Fruit fly (Drosophila melanogaster) whole organism, embryonic: ENCODE measurements around the gene CG8861.

Experiments used
- Adf1 ChIP-seq: fragments of 200-800 bp; sonication (Bioruptor generic); IDR thresholded peaks from 2 replicates; pipeline ENCODE4 v1.3.6; 2022; ENCODE audit warnings: missing biosample characterization, missing genetic modification characterization
- Asciz ChIP-seq: fragments of 200-800 bp; sonication (Bioruptor generic); optimal IDR thresholded peaks from 2 replicates; lab custom pipeline; 2017; ENCODE audit warnings: missing biosample characterization, mild to moderate bottlenecking, missing genetic modification characterization, missing genetic modification reagents
- Atf6 ChIP-seq: fragments of 200-800 bp; sonication (Bioruptor generic); IDR thresholded peaks from 2 replicates; pipeline ENCODE4 v1.3.6; 2022; ENCODE audit warnings: missing biosample characterization, missing genetic modification characterization
- CG10654 ChIP-seq: fragments of 200-800 bp; sonication (Bioruptor generic); optimal IDR thresholded peaks from 2 replicates; lab custom pipeline; 2016; ENCODE audit warnings: missing biosample characterization, missing genetic modification characterization
- CG11247 ChIP-seq: fragments of 200-800 bp; sonication (Bioruptor generic); IDR thresholded peaks from 2 replicates; pipeline ENCODE4 v1.3.6; 2022; ENCODE audit warnings: missing biosample characterization, missing genetic modification characterization
- CG12071 ChIP-seq: fragments of 200-800 bp; sonication (Bioruptor generic); optimal IDR thresholded peaks from 3 replicates; lab custom pipeline; 2018; ENCODE audit warnings: missing biosample characterization, mild to moderate bottlenecking, missing genetic modification characterization
- CG12219 ChIP-seq: fragments of 200-800 bp; sonication (Bioruptor generic); optimal IDR thresholded peaks from 3 replicates; lab custom pipeline; 2018; ENCODE audit warnings: missing biosample characterization, mild to moderate bottlenecking, missing genetic modification characterization
- CG12769 ChIP-seq: fragments of 200-800 bp; sonication (Bioruptor generic); optimal IDR thresholded peaks from 2 replicates; lab custom pipeline; 2019; ENCODE audit warnings: missing biosample characterization, mild to moderate bottlenecking, missing genetic modification characterization, moderate library complexity
- CG12942 ChIP-seq: fragments of 200-800 bp; sonication (Bioruptor generic); optimal IDR thresholded peaks from 3 replicates; lab custom pipeline; 2016; ENCODE audit warnings: missing biosample characterization, missing genetic modification characterization
- CG13287 ChIP-seq: fragments of 200-800 bp; sonication (Bioruptor generic); IDR thresholded peaks from 2 replicates; pipeline ENCODE4 v1.3.6; 2022; ENCODE audit warnings: missing biosample characterization, missing genetic modification characterization; ENCODE audit not compliant: partially characterized antibody
- CG15011 ChIP-seq: fragments of 200-800 bp; sonication (Bioruptor generic); optimal IDR thresholded peaks from 3 replicates; lab custom pipeline; 2018; ENCODE audit warnings: missing biosample characterization, mild to moderate bottlenecking, missing genetic modification characterization
- CG1647 ChIP-seq: fragments of 200-800 bp; sonication (Bioruptor generic); optimal IDR thresholded peaks from 3 replicates; lab custom pipeline; 2016; ENCODE audit warnings: missing biosample characterization, missing genetic modification characterization
- CG17359 ChIP-seq: fragments of 200-800 bp; sonication (Bioruptor generic); optimal IDR thresholded peaks from 3 replicates; lab custom pipeline; 2018; ENCODE audit warnings: missing biosample characterization, mild to moderate bottlenecking, missing genetic modification characterization, moderate library complexity
- CG17385 ChIP-seq: fragments of 200-800 bp; sonication (Bioruptor generic); optimal IDR thresholded peaks from 3 replicates; lab custom pipeline; 2018; ENCODE audit warnings: missing biosample characterization, mild to moderate bottlenecking, missing genetic modification characterization
- CG2120 ChIP-seq: fragments of 200-800 bp; sonication (Bioruptor generic); optimal IDR thresholded peaks from 3 replicates; lab custom pipeline; 2016; ENCODE audit warnings: missing biosample characterization, missing genetic modification characterization
- CG2202 ChIP-seq: fragments of 200-800 bp; sonication (Bioruptor generic); optimal IDR thresholded peaks from 2 replicates; lab custom pipeline; 2018; ENCODE audit warnings: missing biosample characterization, mild to moderate bottlenecking, missing genetic modification characterization
- CG30403 ChIP-seq: fragments of 200-800 bp; sonication (Bioruptor generic); optimal IDR thresholded peaks from 3 replicates; lab custom pipeline; 2016; ENCODE audit warnings: missing biosample characterization, missing genetic modification characterization
- CG32532 ChIP-seq: fragments of 200-800 bp; sonication (Bioruptor generic); IDR thresholded peaks from 2 replicates; pipeline ENCODE4 v1.3.6; 2022; ENCODE audit warnings: missing biosample characterization, missing genetic modification characterization
- CG34422 ChIP-seq: fragments of 200-800 bp; sonication (Bioruptor generic); IDR thresholded peaks from 3 replicates; pipeline ENCODE4 v1.3.6; 2022; ENCODE audit warnings: missing biosample characterization, missing genetic modification characterization
- CG3995 ChIP-seq: fragments of 200-800 bp; sonication (Bioruptor generic); optimal IDR thresholded peaks from 3 replicates; lab custom pipeline; 2016; ENCODE audit warnings: missing biosample characterization, missing genetic modification characterization
- CG4328 ChIP-seq: fragments of 200-800 bp; sonication (Bioruptor generic); optimal IDR thresholded peaks from 3 replicates; lab custom pipeline; 2017; ENCODE audit warnings: missing biosample characterization, missing genetic modification reagents, missing genetic modification characterization
- CG4424 ChIP-seq: fragments of 200-800 bp; sonication (Bioruptor generic); optimal IDR thresholded peaks from 3 replicates; lab custom pipeline; 2016; ENCODE audit warnings: missing biosample characterization, missing genetic modification characterization
- CG6813 ChIP-seq: fragments of 200-800 bp; sonication (Bioruptor generic); optimal IDR thresholded peaks from 2 replicates; lab custom pipeline; 2017; ENCODE audit warnings: missing biosample characterization, missing genetic modification characterization, mild to moderate bottlenecking, moderate library complexity, missing genetic modification reagents
- CG9727 ChIP-seq: fragments of 200-800 bp; sonication (Bioruptor generic); optimal IDR thresholded peaks from 3 replicates; lab custom pipeline; 2017; ENCODE audit warnings: missing biosample characterization, mild to moderate bottlenecking, missing genetic modification characterization
- CrebB ChIP-seq: fragments of 200-800 bp; sonication (Bioruptor generic); optimal IDR thresholded peaks from 3 replicates; lab custom pipeline; 2018; ENCODE audit warnings: missing biosample characterization, mild to moderate bottlenecking, missing genetic modification characterization
- D19A ChIP-seq: fragments of 200-800 bp; optimal IDR thresholded peaks from 3 replicates; lab custom pipeline; 2019; ENCODE audit warnings: missing biosample characterization, mild to moderate bottlenecking, missing genetic modification characterization, moderate library complexity
- Fer1 ChIP-seq: fragments of 200-800 bp; sonication (Bioruptor generic); optimal IDR thresholded peaks from 2 replicates; lab custom pipeline; 2017; ENCODE audit warnings: missing biosample characterization, mild to moderate bottlenecking, missing genetic modification characterization
- MESR4 ChIP-seq: fragments of 200-800 bp; sonication (Bioruptor generic); optimal IDR thresholded peaks from 2 replicates; lab custom pipeline; 2018; ENCODE audit warnings: missing biosample characterization, mild to moderate bottlenecking, missing genetic modification characterization, moderate library complexity
- Nf-YB ChIP-seq: fragments of 200-800 bp; sonication (Bioruptor generic); optimal IDR thresholded peaks from 3 replicates; lab custom pipeline; 2019; ENCODE audit warnings: missing biosample characterization, mild to moderate bottlenecking, missing genetic modification characterization, moderate library complexity
- Pdp1 ChIP-seq, 2 experiments: fragments of 200-800 bp; sonication (Bioruptor generic); optimal IDR thresholded peaks; 3 replicates each; lab custom pipeline; 2016; ENCODE audit warnings: missing biosample characterization in 2 of 2, missing genetic modification characterization in 2 of 2, mild to moderate bottlenecking in 1 of 2, moderate library complexity in 1 of 2
- Rx ChIP-seq: fragments of 200-800 bp; sonication (Bioruptor generic); IDR thresholded peaks from 2 replicates; pipeline ENCODE4 v1.3.6; 2022; ENCODE audit warnings: missing biosample characterization, missing genetic modification characterization
- Six4 ChIP-seq: fragments of 200-800 bp; sonication (Bioruptor generic); optimal IDR thresholded peaks from 2 replicates; lab custom pipeline; 2016; ENCODE audit warnings: missing biosample characterization, missing genetic modification characterization
- Xrp1 ChIP-seq: fragments of 200-800 bp; sonication (Bioruptor generic); IDR thresholded peaks from 2 replicates; pipeline ENCODE4 v1.3.6; 2022; ENCODE audit warnings: missing biosample characterization, missing genetic modification characterization
- ac ChIP-seq: fragments of 200-800 bp; sonication (Bioruptor generic); optimal IDR thresholded peaks from 3 replicates; lab custom pipeline; 2017; ENCODE audit warnings: missing biosample characterization, mild to moderate bottlenecking, missing genetic modification characterization
- chinmo ChIP-seq: fragments of 200-800 bp; sonication (Bioruptor generic); IDR thresholded peaks from 4 replicates; pipeline ENCODE4 v1.3.6; 2022; ENCODE audit warnings: missing biosample characterization, missing genetic modification characterization; ENCODE audit not compliant: partially characterized antibody
- croc ChIP-seq: fragments of 200-800 bp; sonication (Bioruptor generic); conservative IDR thresholded peaks from 3 replicates; pipeline ENCODE4 v1.3.6; 2022; ENCODE audit warnings: missing biosample characterization, missing genetic modification characterization
- cwo ChIP-seq: fragments of 200-800 bp; sonication (Bioruptor generic); optimal IDR thresholded peaks from 3 replicates; lab custom pipeline; 2017; ENCODE audit warnings: missing biosample characterization, missing genetic modification characterization, mild to moderate bottlenecking, moderate library complexity, missing genetic modification reagents
- ewg ChIP-seq: fragments of 200-800 bp; sonication (Bioruptor generic); optimal IDR thresholded peaks from 3 replicates; lab custom pipeline; 2017; ENCODE audit warnings: mild to moderate bottlenecking, missing biosample characterization, missing genetic modification reagents, missing genetic modification characterization
- gfzf ChIP-seq: fragments of 200-800 bp; sonication (Bioruptor generic); optimal IDR thresholded peaks from 2 replicates; lab custom pipeline; 2016; ENCODE audit warnings: missing biosample characterization, mild to moderate bottlenecking, missing genetic modification characterization, moderate library complexity
- hkb ChIP-seq, 2 experiments: fragments of 200-800 bp in 1 of 2; fragments of >200 bp in 1 of 2; sonication (Bioruptor generic) in 1 of 2; IDR thresholded peaks in 1 of 2; optimal IDR thresholded peaks in 1 of 2; 2 replicates each; pipeline versions ENCODE4 v1.3.6 to Lab custom; 2017 to 2022; ENCODE audit warnings: missing biosample characterization in 1 of 2, missing genetic modification characterization in 1 of 2
- kni ChIP-seq: fragments of 200-800 bp; sonication (Bioruptor generic); optimal IDR thresholded peaks from 3 replicates; lab custom pipeline; 2017; ENCODE audit warnings: mild to moderate bottlenecking, missing biosample characterization, missing genetic modification reagents, missing genetic modification characterization
- knrl ChIP-seq: fragments of 200-800 bp; sonication (Bioruptor generic); IDR thresholded peaks from 3 replicates; pipeline ENCODE4 v1.3.6; 2022; ENCODE audit warnings: missing biosample characterization, missing genetic modification characterization; ENCODE audit not compliant: partially characterized antibody
- ranshi ChIP-seq: fragments of 200-800 bp; sonication (Bioruptor generic); IDR thresholded peaks from 2 replicates; pipeline ENCODE4 v1.3.6; 2022; ENCODE audit warnings: missing biosample characterization, missing genetic modification characterization
- salm ChIP-seq: fragments of 200-800 bp; sonication (Bioruptor generic); optimal IDR thresholded peaks from 2 replicates; lab custom pipeline; 2018; ENCODE audit warnings: missing biosample characterization, mild to moderate bottlenecking, missing genetic modification characterization
- sqz ChIP-seq: fragments of 200-800 bp; sonication (Bioruptor generic); optimal IDR thresholded peaks from 3 replicates; lab custom pipeline; 2018; ENCODE audit warnings: missing biosample characterization, mild to moderate bottlenecking, missing genetic modification characterization
- sr ChIP-seq: fragments of 200-800 bp; sonication (Bioruptor generic); IDR thresholded peaks from 3 replicates; pipeline ENCODE4 v1.3.6; 2022; ENCODE audit warnings: missing biosample characterization, missing genetic modification characterization
- stwl ChIP-seq: fragments of 200-800 bp; sonication (Bioruptor generic); optimal IDR thresholded peaks from 3 replicates; lab custom pipeline; 2018; ENCODE audit warnings: missing biosample characterization, mild to moderate bottlenecking, missing genetic modification characterization, moderate library complexity
- sug ChIP-seq: fragments of 200-800 bp; optimal IDR thresholded peaks from 2 replicates; lab custom pipeline; 2019; ENCODE audit warnings: missing biosample characterization, mild to moderate bottlenecking, missing genetic modification characterization, moderate library complexity

Gene CG8861

DNA sequence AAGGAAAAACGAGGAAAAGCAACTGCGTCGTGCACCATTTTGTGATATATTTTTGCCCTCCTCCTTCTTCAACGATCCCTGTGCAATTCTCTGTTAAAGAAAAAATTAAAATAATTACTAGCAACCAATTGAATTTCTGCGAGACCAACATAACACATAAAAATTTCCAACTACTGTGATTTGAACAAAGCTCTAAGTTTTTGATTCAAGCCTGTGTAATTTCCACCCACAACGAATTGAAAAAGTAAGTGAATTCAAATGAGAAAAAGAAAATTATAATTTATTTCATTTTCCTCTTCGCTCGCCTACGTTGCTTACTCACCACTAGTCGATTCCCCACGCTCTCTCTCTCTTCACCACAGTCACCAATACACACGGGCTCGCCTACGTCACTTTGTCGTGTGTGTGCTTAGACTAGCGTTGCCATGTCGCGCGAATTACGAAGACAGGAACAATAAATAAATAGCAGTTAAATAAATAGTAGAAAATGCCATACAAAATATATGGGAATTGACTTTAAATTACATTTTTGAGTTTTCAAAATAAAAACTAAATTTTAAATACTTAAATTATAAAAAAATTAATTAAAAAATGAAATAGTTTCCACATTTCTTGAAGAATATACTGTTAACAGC, 14.1 kb upstream of the CG8861 start (continued):
- TF ChIP-seq CG10654 (GFP tag; lab: Kevin White, UChicago) (peak; percentile 20), ranshi (GFP tag; lab: Robert Waterston, UW) (no peak), kni (GFP tag; lab: Kevin White, UChicago) (no peak), CG3995 (GFP tag; lab: Kevin White, UChicago) (peak; percentile 10), CG17385 (peak; percentile 48), Rx (GFP tag; lab: Robert Waterston, UW) (no peak), sug (tag; lab: Kevin White, UChicago) (peak; percentile 23), chinmo (GFP tag; lab: Robert Waterston, UW) (peak; percentile 62; the same call in 2 of the 4 replicates), CG12071 (GFP tag; lab: Kevin White, UChicago) (peak; percentile 69), CG2202 (tag; lab: Kevin White, UChicago) (peak; percentile 27), CG15011 (GFP tag; lab: Kevin White, UChicago) (peak; percentile 56), croc (GFP tag; lab: Robert Waterston, UW) (no peak), CG1647 (no peak), CG6813 (GFP tag; lab: Kevin White, UChicago) (peak; percentile 60), CG4328 (GFP tag; lab: Kevin White, UChicago) (peak; percentile 57), CG2120 (GFP tag; lab: Kevin White, UChicago) (peak; percentile 4), Six4 (peak; percentile 18), ewg (GFP tag; lab: Kevin White, UChicago) (no peak), CG11247 (GFP tag; lab: Robert Waterston, UW) (peak; percentile 47; the same call in 1 of the 2 replicates), CG4424 (GFP tag; lab: Kevin White, UChicago) (peak; percentile 24), Xrp1 (peak; percentile 66), Asciz (GFP tag; lab: Kevin White, UChicago) (peak; percentile 70), sr (GFP tag; lab: Robert Waterston, UW) (peak; percentile 55; the same call in 2 of the 3 replicates), CG13287 (no peak), CG9727 (GFP tag; lab: Kevin White, UChicago) (peak; percentile 50), stwl (tag; lab: Kevin White, UChicago) (peak; percentile 55), CG30403 (GFP tag; lab: Kevin White, UChicago) (peak; percentile 38), D19A (tag; lab: Kevin White, UChicago) (peak; percentile 67), Fer1 (GFP tag; lab: Kevin White, UChicago) (peak; percentile 80), ac (peak; percentile 25), Pdp1 (GFP tag; optimal IDR thresholded peaks at IDR 0.05; lab: Kevin White, UChicago) (peak in 1 of 2 experiments; percentile 37), salm (tag; lab: Kevin White, UChicago) (peak; percentile 12), CG34422 (GFP tag; lab: Robert Waterston, UW) (peak; percentile 34; the same call in 1 of the 3 replicates), Adf1 (GFP tag; lab: Robert Waterston, UW) (peak; percentile 17; the same call in 1 of the 2 replicates), CG12769 (peak; percentile 36), CG17359 (tag; lab: Kevin White, UChicago) (peak; percentile 67), gfzf (GFP tag; lab: Kevin White, UChicago) (no peak), CrebB (peak; percentile 79), sqz (GFP tag; lab: Kevin White, UChicago) (peak; percentile 68), hkb (optimal IDR thresholded peaks at IDR 0.05; lab: Kevin White, UChicago) (no peak), hkb (GFP tag; IDR thresholded peaks at IDR 0.05; lab: Robert Waterston, UW) (peak; percentile 57; the same call in 1 of the 2 replicates), CG12942 (GFP tag; lab: Kevin White, UChicago) (peak; percentile 4), Atf6 (peak; percentile 53; the same call in 1 of the 2 replicates), Nf-YB (GFP tag; lab: Kevin White, UChicago) (peak; percentile 30), CG12219 (peak; percentile 50), MESR4 (GFP tag; lab: Kevin White, UChicago) (peak; percentile 10), cwo (GFP tag; lab: Kevin White, UChicago) (peak; percentile 49), CG32532 (0 out of 2 replicates have a peak, but pooled peaks have one; percentile 15), knrl (no peak)
